Fruit fly (Drosophila melanogaster): ENCODE results near the gene CAH5.

DNA sequence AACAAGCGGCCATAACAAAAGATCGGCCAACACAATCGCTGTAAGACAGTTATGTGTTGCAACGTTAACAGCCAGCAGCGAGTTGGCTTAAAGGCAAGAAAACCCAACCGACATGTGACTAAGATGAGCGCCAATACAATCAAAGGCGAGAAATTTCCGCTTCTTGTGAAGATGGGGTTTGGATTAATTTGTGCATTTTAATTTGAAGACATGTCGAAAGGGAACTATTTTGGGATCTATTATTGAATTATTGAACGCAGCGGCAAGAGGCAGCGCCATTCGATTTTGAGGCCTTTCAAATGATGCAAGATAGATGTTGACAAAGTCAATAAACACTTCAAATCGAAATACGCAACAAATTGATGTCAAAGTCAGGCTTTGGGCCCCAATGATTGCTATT is 21.3 kb upstream of the CAH5 start:
- TF ChIP-seq psq (GFP tag; optimal IDR thresholded peaks at IDR 0.05), result no peak
- no peak for TF ChIP-seq sage (GFP tag; optimal IDR thresholded peaks at IDR 0.05)
- no peak for TF ChIP-seq Sp1 (GFP tag; optimal IDR thresholded peaks at IDR 0.05)
- no peak for TF ChIP-seq Jra (GFP tag; optimal IDR thresholded peaks at IDR 0.05)
- TF ChIP-seq h (GFP tag; optimal IDR thresholded peaks at IDR 0.05), result no peak
- TF ChIP-seq CG9705 (GFP tag; optimal IDR thresholded peaks at IDR 0.05), result no peak
- no peak for TF ChIP-seq Mio (GFP tag; optimal IDR thresholded peaks at IDR 0.05)
- no peak for TF ChIP-seq sv (GFP tag; optimal IDR thresholded peaks at IDR 0.05)
- no peak for TF ChIP-seq pan (optimal IDR thresholded peaks at IDR 0.05)
- TF ChIP-seq Abd-B (GFP tag; optimal IDR thresholded peaks at IDR 0.05), result no peak

All from whole organism, wandering third instar larva.